Fruit fly (Drosophila melanogaster): ENCODE data around the gene moi.

DNA sequence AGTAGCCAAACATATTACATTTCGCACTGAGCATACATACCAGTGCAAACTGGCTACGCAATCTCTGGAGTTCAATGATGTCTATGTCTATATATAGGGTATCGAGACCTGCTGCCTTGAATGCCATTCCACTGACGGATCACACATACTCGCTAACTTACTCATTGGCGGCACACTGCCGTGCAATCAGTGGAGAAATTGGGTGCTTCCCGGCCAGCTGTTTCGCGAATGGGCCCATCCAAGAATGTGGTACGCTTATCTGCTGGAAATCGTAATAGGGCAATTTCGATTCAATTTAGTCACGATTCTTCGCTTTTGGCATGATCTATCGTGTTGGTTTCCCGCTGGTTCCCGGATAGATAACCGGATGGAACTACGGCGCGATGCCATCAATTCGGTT, 24.8 kb downstream of the moi start:
- TF ChIP-seq Med (GFP tag) (no peak), CG11398 (GFP tag; optimal IDR thresholded peaks at IDR 0.05) (no peak), CG11723 (GFP tag; optimal IDR thresholded peaks at IDR 0.05) (no peak), psq (GFP tag; optimal IDR thresholded peaks at IDR 0.05) (no peak), CG2712 (tag; optimal IDR thresholded peaks at IDR 0.05) (no peak), sqz (GFP tag; optimal IDR thresholded peaks at IDR 0.05) (no peak)

Measured in whole organism, embryonic.